Worm (Caenorhabditis elegans): Measurements from ENCODE around the gene rpoa-1.

The rpoa-1 gene

ce11 chrII:13697691-13698090, 3.1 kb upstream of the rpoa-1 start:
- TF ChIP-seq lin-39 (tag; optimal IDR thresholded peaks at IDR 0.05) (no peak), aha-1 (tag) (peak; percentile 14), vab-7 (GFP tag; IDR thresholded peaks at IDR 0.05) (no peak), hlh-11 (tag; optimal IDR thresholded peaks at IDR 0.05) (no peak), lin-29 (GFP tag; IDR thresholded peaks at IDR 0.05) (no peak), skn-1 (tag; optimal IDR thresholded peaks at IDR 0.05) (no peak), spr-3 (GFP tag; optimal IDR thresholded peaks at IDR 0.05) (no peak), arid-1 (GFP tag; conservative IDR thresholded peaks at IDR 0.05) (no peak)

DNA sequence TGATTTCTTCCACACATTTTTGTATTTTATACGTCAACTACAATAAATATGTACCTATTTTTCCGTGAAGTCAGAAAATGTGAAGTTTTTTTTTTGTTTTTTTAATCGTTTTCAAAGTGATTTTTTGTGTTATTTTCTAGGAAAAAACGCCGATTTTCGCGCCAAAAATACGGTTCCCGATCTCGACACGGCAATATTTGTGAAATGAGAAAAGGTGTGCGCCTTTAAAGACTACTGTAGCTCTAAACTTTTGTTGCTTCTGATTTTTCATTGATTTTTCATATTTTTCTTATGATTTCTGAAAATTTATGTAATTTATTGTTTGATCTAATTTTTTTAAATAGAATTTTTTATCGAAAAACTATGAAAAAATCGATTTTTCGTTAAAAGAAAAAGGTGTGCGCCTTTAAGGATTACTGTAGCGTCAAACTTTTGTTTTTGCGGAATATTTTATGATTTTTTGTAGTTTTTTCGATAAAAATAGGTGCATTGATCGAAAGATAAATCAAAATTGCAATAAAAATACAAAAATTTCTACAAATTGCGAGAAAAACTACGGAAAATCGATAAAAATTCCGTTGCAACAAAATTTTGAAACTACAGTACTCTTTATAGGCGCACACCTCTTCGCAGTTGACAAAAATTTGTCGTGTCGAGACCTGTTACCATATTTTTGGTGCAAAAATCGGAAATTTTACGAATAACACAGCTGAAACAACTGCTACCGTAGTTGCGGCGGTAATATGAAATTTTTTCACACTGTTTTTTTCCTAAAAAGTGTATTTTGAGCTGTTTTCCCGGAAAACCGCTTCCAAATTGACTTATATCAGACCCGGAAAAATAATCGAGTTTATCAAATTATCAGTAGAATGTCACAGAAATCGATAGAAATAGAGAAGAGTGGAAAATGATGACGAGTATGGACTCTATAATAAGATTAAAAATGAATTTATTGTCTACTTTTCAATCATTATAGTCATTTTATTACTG, 1.0 kb upstream of the rpoa-1 start, which contains the start of gene kqt-3:
TSS of gene kqt-3 (plus strand) at position 940 of the 990 bp plus-strand sequence.
- TF ChIP-seq daf-16 (GFP tag; optimal IDR thresholded peaks at IDR 0.05), result no peak
- peak; percentile 52 for TF ChIP-seq daf-16 (tag; optimal IDR thresholded peaks at IDR 0.05)
- TF ChIP-seq ceh-44 (GFP tag; IDR thresholded peaks at IDR 0.05), result no peak
- no peak for TF ChIP-seq zfp-3 (GFP tag; conservative IDR thresholded peaks at IDR 0.05)
- no peak for TF ChIP-seq F44E2.7 (GFP tag; IDR thresholded peaks at IDR 0.05)
- TF ChIP-seq mes-2 (tag; optimal IDR thresholded peaks at IDR 0.05; ENCODE audit: poor library complexity, severe bottlenecking), result no peak
- no peak for TF ChIP-seq nhr-237 (tag; optimal IDR thresholded peaks at IDR 0.05)
- no peak for TF ChIP-seq dmd-6 (GFP tag; IDR thresholded peaks at IDR 0.05)
- TF ChIP-seq nhr-28 (tag; optimal IDR thresholded peaks at IDR 0.05), result peak; percentile 8
- no peak for TF ChIP-seq pha-4 (GFP tag; IDR thresholded peaks at IDR 0.05)
- no peak for TF ChIP-seq pha-4 (tag; optimal IDR thresholded peaks at IDR 0.05)
- no peak for TF ChIP-seq F10B5.3 (tag; optimal IDR thresholded peaks at IDR 0.05)
- TF ChIP-seq F49E8.2 (tag; optimal IDR thresholded peaks at IDR 0.05; ENCODE audit: borderline replicate concordance), result no peak

DNA sequence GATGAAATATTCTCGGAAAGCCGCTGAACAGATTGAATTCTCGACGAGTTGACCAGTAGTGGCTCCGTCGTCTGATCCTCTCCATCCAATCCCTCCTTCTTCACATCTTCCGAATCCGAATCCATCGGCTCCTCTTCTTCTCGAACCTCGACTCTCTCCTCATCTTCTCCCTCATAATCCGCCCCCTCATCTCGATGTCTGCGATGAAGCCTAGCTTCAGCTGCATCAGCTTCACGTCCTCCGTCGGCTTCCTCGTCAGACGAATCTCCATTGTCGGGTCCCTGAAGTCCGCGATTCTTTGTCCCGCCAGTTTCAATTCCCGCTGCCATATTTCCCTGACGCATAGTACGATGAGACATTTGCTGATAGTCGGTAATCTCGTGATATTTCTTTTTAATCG, 9.0 kb downstream of the rpoa-1 start:
- no peak for TF ChIP-seq skn-1 (tag; optimal IDR thresholded peaks at IDR 0.05)
- peak; percentile 68 for TF ChIP-seq set-16 (GFP tag; IDR thresholded peaks at IDR 0.05)
- TF ChIP-seq ceh-82 (tag; optimal IDR thresholded peaks at IDR 0.05), result no peak
- no peak for TF ChIP-seq spr-3 (GFP tag; optimal IDR thresholded peaks at IDR 0.05)
- TF ChIP-seq nhr-42 (GFP tag; IDR thresholded peaks at IDR 0.05), result peak; percentile 48; the same call in 1 of the 2 replicates
- no peak for TF ChIP-seq ceh-62 (tag; optimal IDR thresholded peaks at IDR 0.05)

ce11 chrII:13681063-13681462, 13.5 kb downstream of the rpoa-1 start:
- TF ChIP-seq rbr-2 (tag; optimal IDR thresholded peaks at IDR 0.05), result no peak
- no peak for TF ChIP-seq F49E8.2 (tag; optimal IDR thresholded peaks at IDR 0.05; ENCODE audit: borderline replicate concordance)
- no peak for TF ChIP-seq nhr-76 (tag; optimal IDR thresholded peaks at IDR 0.05)
- no peak for TF ChIP-seq snpc-1.2 (GFP tag; IDR thresholded peaks at IDR 0.05)
- TF ChIP-seq egl-27 (tag; optimal IDR thresholded peaks at IDR 0.05), result no peak
- TF ChIP-seq nhr-42 (GFP tag; IDR thresholded peaks at IDR 0.05), result no peak
- TF ChIP-seq php-3 (GFP tag; IDR thresholded peaks at IDR 0.05), result 0 out of 2 replicates have a peak, but pooled peaks have one; percentile 35
- peak; percentile 5 to 47 for TF ChIP-seq lsy-2 (tag; optimal IDR thresholded peaks at IDR 0.05)
- TF ChIP-seq sdz-12 (GFP tag; optimal IDR thresholded peaks at IDR 0.05), result no peak
- TF ChIP-seq spr-3 (GFP tag; optimal IDR thresholded peaks at IDR 0.05), result no peak
- TF ChIP-seq Y5F2A.4 (GFP tag; optimal IDR thresholded peaks at IDR 0.05), result no peak
- TF ChIP-seq nhr-48 (tag; optimal IDR thresholded peaks at IDR 0.05), result peak; percentile 49
- no peak for TF ChIP-seq nhr-111 (GFP tag; optimal IDR thresholded peaks at IDR 0.05)
- TF ChIP-seq nhr-237 (tag; optimal IDR thresholded peaks at IDR 0.05), result no peak
- no peak for TF ChIP-seq ctbp-1 (GFP tag; IDR thresholded peaks at IDR 0.05)
- no peak for TF ChIP-seq pha-4 (GFP tag; IDR thresholded peaks at IDR 0.05)
- TF ChIP-seq pha-4 (tag; optimal IDR thresholded peaks at IDR 0.05), result no peak
- no peak for TF ChIP-seq zip-2 (tag; optimal IDR thresholded peaks at IDR 0.05)
- peak; percentile 85 for TF ChIP-seq hlh-30 (tag; optimal IDR thresholded peaks at IDR 0.05; ENCODE audit: insufficient read depth)
- TF ChIP-seq daf-19 (GFP tag; conservative IDR thresholded peaks at IDR 0.05), result no peak
- TF ChIP-seq mxl-3 (GFP tag; optimal IDR thresholded peaks at IDR 0.05), result peak; percentile 91
- no peak for TF ChIP-seq mes-2 (tag; optimal IDR thresholded peaks at IDR 0.05; ENCODE audit: poor library complexity, severe bottlenecking)
- TF ChIP-seq madf-5 (GFP tag; IDR thresholded peaks at IDR 0.05), result no peak
- peak; percentile 41; the same call in 1 of the 2 replicates for TF ChIP-seq mxl-2 (GFP tag; conservative IDR thresholded peaks at IDR 0.05)
- TF ChIP-seq vab-7 (GFP tag; IDR thresholded peaks at IDR 0.05), result no peak
- no peak for TF ChIP-seq F26F4.8 (GFP tag; conservative IDR thresholded peaks at IDR 0.05)
